Fruit fly (Drosophila melanogaster): ENCODE measurements around the gene CG2604.

CG2604 gene

DNA sequence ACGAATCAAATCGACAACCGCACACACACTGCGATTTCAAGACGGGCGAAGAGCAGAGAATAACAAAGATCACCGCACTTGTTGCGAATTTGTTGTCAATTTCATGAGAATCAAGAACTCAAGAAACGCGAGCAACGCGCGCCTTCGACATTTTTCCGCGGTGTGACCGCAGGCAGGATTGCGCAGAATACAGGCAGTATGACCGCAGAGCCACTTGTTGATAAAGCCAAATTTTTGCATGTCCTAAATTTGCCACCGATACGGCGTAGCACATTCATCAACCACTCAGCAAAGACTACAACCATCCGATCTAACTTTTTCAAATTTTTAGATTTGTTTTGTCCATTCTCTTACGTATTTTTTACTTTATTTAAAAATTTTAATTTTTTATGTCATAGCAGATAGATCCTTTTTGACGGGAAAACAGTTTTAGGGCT lies 5.9 kb downstream of the CG2604 start, which contains the start of gene cno (continued):
- TF ChIP-seq D (optimal IDR thresholded peaks at IDR 0.05): no peak
- TF ChIP-seq D (GFP tag; optimal IDR thresholded peaks at IDR 0.05): no peak
- TF ChIP-seq Spps (tag; optimal IDR thresholded peaks at IDR 0.05): no peak
- TF ChIP-seq CrebB (tag; optimal IDR thresholded peaks at IDR 0.05): peak; percentile 20
- no peak for TF ChIP-seq ranshi (GFP tag; IDR thresholded peaks at IDR 0.05)
- TF ChIP-seq Sin3A (optimal IDR thresholded peaks at IDR 0.05): peak; percentile 15
- TF ChIP-seq Ets97D (GFP tag; optimal IDR thresholded peaks at IDR 0.05): peak; percentile 65
- TF ChIP-seq kah (GFP tag; optimal IDR thresholded peaks at IDR 0.05): no peak
- TF ChIP-seq ato (GFP tag; IDR thresholded peaks at IDR 0.05; ENCODE audit: partially characterized antibody): peak; percentile 24; the same call in 1 of the 2 replicates
- TF ChIP-seq sc (optimal IDR thresholded peaks at IDR 0.05): no peak
- TF ChIP-seq sc (GFP tag; optimal IDR thresholded peaks at IDR 0.05): no peak
- no peak for TF ChIP-seq p53 (GFP tag; optimal IDR thresholded peaks at IDR 0.05)
- TF ChIP-seq salm (tag; optimal IDR thresholded peaks at IDR 0.05): peak; percentile 39
- TF ChIP-seq CG12744 (GFP tag; optimal IDR thresholded peaks at IDR 0.05): no peak
- TF ChIP-seq fd64A (GFP tag; optimal IDR thresholded peaks at IDR 0.05): peak; percentile 28
- TF ChIP-seq CG31224 (GFP tag; IDR thresholded peaks at IDR 0.05): no peak
- TF ChIP-seq corto (GFP tag; optimal IDR thresholded peaks at IDR 0.05): no peak
- peak; percentile 90 for TF ChIP-seq Adf1 (GFP tag; IDR thresholded peaks at IDR 0.05)
- TF ChIP-seq CG9817 (tag; optimal IDR thresholded peaks at IDR 0.05): no peak
- TF ChIP-seq CG2116 (GFP tag; optimal IDR thresholded peaks at IDR 0.05): peak; percentile 47
- TF ChIP-seq CG17829 (tag; optimal IDR thresholded peaks at IDR 0.05): peak; percentile 61
- TF ChIP-seq CG14860 (GFP tag; IDR thresholded peaks at IDR 0.05; ENCODE audit: partially characterized antibody): peak; percentile 21; the same call in 1 of the 3 replicates
- no peak for TF ChIP-seq CG17568 (GFP tag; optimal IDR thresholded peaks at IDR 0.05)
- TF ChIP-seq CG34422 (GFP tag; IDR thresholded peaks at IDR 0.05): peak; percentile 50; the same call in 1 of the 3 replicates
- peak; percentile 44 for TF ChIP-seq CG13624 (GFP tag; optimal IDR thresholded peaks at IDR 0.05)
- TF ChIP-seq jing (GFP tag; optimal IDR thresholded peaks at IDR 0.05): no peak
- no peak for TF ChIP-seq ERR (GFP tag; optimal IDR thresholded peaks at IDR 0.05)
- peak; percentile 91 for TF ChIP-seq Ets65A (GFP tag)
- no peak for TF ChIP-seq HLH4C (GFP tag; IDR thresholded peaks at IDR 0.05; ENCODE audit: partially characterized antibody)
- no peak for TF ChIP-seq kay (GFP tag; optimal IDR thresholded peaks at IDR 0.05)
- TF ChIP-seq CG1647 (GFP tag; optimal IDR thresholded peaks at IDR 0.05): no peak
- TF ChIP-seq CG8359 (GFP tag; optimal IDR thresholded peaks at IDR 0.05; ENCODE audit: borderline replicate concordance): peak; percentile 7
- TF ChIP-seq Ssrp (tag; optimal IDR thresholded peaks at IDR 0.05): no peak
- TF ChIP-seq CG10321 (GFP tag; IDR thresholded peaks at IDR 0.05): no peak
- TF ChIP-seq CG4854 (GFP tag; optimal IDR thresholded peaks at IDR 0.05): no peak
- no peak for TF ChIP-seq Bdp1 (GFP tag; optimal IDR thresholded peaks at IDR 0.05)
- TF ChIP-seq tgo (GFP tag; IDR thresholded peaks at IDR 0.05): no peak
- peak; percentile 11; the same call in 1 of the 2 replicates for TF ChIP-seq stc (GFP tag; IDR thresholded peaks at IDR 0.05)
- TF ChIP-seq Hey (tag; optimal IDR thresholded peaks at IDR 0.05): no peak
- TF ChIP-seq Mad (GFP tag; optimal IDR thresholded peaks at IDR 0.05): peak; percentile 9
- peak; percentile 91 for TF ChIP-seq Jarid2 (GFP tag; optimal IDR thresholded peaks at IDR 0.05)
- peak; percentile 36 for TF ChIP-seq Dek (tag; optimal IDR thresholded peaks at IDR 0.05)
- TF ChIP-seq CG5180 (GFP tag; optimal IDR thresholded peaks at IDR 0.05): no peak
- TF ChIP-seq luna (GFP tag; optimal IDR thresholded peaks at IDR 0.05): no peak
